Fruit fly (Drosophila melanogaster) whole organism, embryonic: Measurements from ENCODE around the gene CG31176.

ENCODE experiments used
- Ada2b ChIP-seq: fragments of 200-800 bp; sonication (Bioruptor generic); IDR thresholded peaks from 2 replicates; pipeline ENCODE4 v1.3.6; 2022; ENCODE audit warnings: missing biosample characterization, missing genetic modification characterization
- Aef1 ChIP-seq: fragments of 200-800 bp; sonication (Bioruptor generic); IDR thresholded peaks from 3 replicates; pipeline ENCODE4 v1.3.6; 2022; ENCODE audit warnings: missing biosample characterization, missing genetic modification characterization
- Antp ChIP-seq: fragments of 200-800 bp; sonication (Bioruptor generic); optimal IDR thresholded peaks from 3 replicates; lab custom pipeline; 2016; ENCODE audit warnings: missing biosample characterization, missing genetic modification characterization
- CG12744 ChIP-seq: fragments of 200-800 bp; sonication (Bioruptor generic); optimal IDR thresholded peaks from 2 replicates; lab custom pipeline; 2016; ENCODE audit warnings: missing biosample characterization, missing genetic modification characterization
- CG13424 ChIP-seq: fragments of 200-800 bp; sonication (Bioruptor generic); optimal IDR thresholded peaks from 2 replicates; lab custom pipeline; 2019; ENCODE audit warnings: missing biosample characterization, mild to moderate bottlenecking, missing genetic modification characterization, moderate library complexity
- CG14014 ChIP-seq: fragments of 200-800 bp; sonication (Bioruptor generic); IDR thresholded peaks from 2 replicates; pipeline ENCODE4 v1.3.6; 2022; ENCODE audit warnings: missing biosample characterization, missing genetic modification characterization
- CG15269 ChIP-seq: fragments of 200-800 bp; sonication (Bioruptor generic); optimal IDR thresholded peaks from 2 replicates; lab custom pipeline; 2018; ENCODE audit warnings: missing biosample characterization, mild to moderate bottlenecking, missing genetic modification characterization, moderate library complexity
- CG15696 ChIP-seq: fragments of 200-800 bp; sonication (Bioruptor generic); optimal IDR thresholded peaks from 2 replicates; lab custom pipeline; 2019; ENCODE audit warnings: missing biosample characterization, mild to moderate bottlenecking, missing genetic modification characterization, moderate library complexity
- CG16813 ChIP-seq: fragments of 200-800 bp; sonication (Bioruptor generic); IDR thresholded peaks from 3 replicates; pipeline ENCODE4 v1.3.6; 2022; ENCODE audit warnings: missing biosample characterization, missing genetic modification characterization; ENCODE audit not compliant: partially characterized antibody
- CG18599 ChIP-seq: fragments of 200-800 bp; sonication (Bioruptor generic); optimal IDR thresholded peaks from 3 replicates; lab custom pipeline; 2017; ENCODE audit warnings: missing biosample characterization, missing genetic modification characterization, mild to moderate bottlenecking, moderate library complexity, missing genetic modification reagents
- CG2712 ChIP-seq: fragments of 200-800 bp; optimal IDR thresholded peaks from 3 replicates; lab custom pipeline; 2019; ENCODE audit warnings: missing biosample characterization, mild to moderate bottlenecking, missing genetic modification characterization, moderate library complexity
- CG32532 ChIP-seq: fragments of 200-800 bp; sonication (Bioruptor generic); IDR thresholded peaks from 2 replicates; pipeline ENCODE4 v1.3.6; 2022; ENCODE audit warnings: missing biosample characterization, missing genetic modification characterization
- CG32767 ChIP-seq: fragments of 200-800 bp; sonication (Bioruptor generic); IDR thresholded peaks from 2 replicates; pipeline ENCODE4 v1.3.6; 2022; ENCODE audit warnings: missing biosample characterization, missing genetic modification characterization
- CG4282 ChIP-seq: fragments of 200-800 bp; sonication (Bioruptor generic); optimal IDR thresholded peaks from 2 replicates; lab custom pipeline; 2016; ENCODE audit warnings: missing biosample characterization, missing genetic modification characterization
- CG6689 ChIP-seq: fragments of 200-800 bp; sonication (Bioruptor generic); IDR thresholded peaks from 2 replicates; pipeline ENCODE4 v1.3.6; 2022; ENCODE audit warnings: missing biosample characterization, missing genetic modification characterization
- CG6813 ChIP-seq: fragments of 200-800 bp; sonication (Bioruptor generic); optimal IDR thresholded peaks from 2 replicates; lab custom pipeline; 2017; ENCODE audit warnings: missing biosample characterization, missing genetic modification characterization, mild to moderate bottlenecking, moderate library complexity, missing genetic modification reagents
- CG7745 ChIP-seq: fragments of 200-800 bp; sonication (Bioruptor generic); optimal IDR thresholded peaks from 2 replicates; lab custom pipeline; 2018; ENCODE audit warnings: missing biosample characterization, mild to moderate bottlenecking, missing genetic modification characterization, moderate library complexity
- CG7963 ChIP-seq: fragments of 200-800 bp; sonication (Bioruptor generic); IDR thresholded peaks from 3 replicates; pipeline ENCODE4 v1.3.6; 2022; ENCODE audit warnings: missing biosample characterization, missing genetic modification characterization; ENCODE audit not compliant: partially characterized antibody
- CG9215 ChIP-seq: fragments of 200-800 bp; sonication (Bioruptor generic); IDR thresholded peaks from 2 replicates; pipeline ENCODE4 v1.3.6; 2022; ENCODE audit warnings: missing biosample characterization, missing genetic modification characterization
- CG9437 ChIP-seq: fragments of 200-800 bp; sonication (Bioruptor generic); optimal IDR thresholded peaks from 2 replicates; lab custom pipeline; 2018; ENCODE audit warnings: missing biosample characterization, mild to moderate bottlenecking, missing genetic modification characterization
- Dip2 ChIP-seq: fragments of 200-800 bp; sonication (Bioruptor generic); IDR thresholded peaks from 2 replicates; pipeline ENCODE4 v1.3.6; 2022; ENCODE audit warnings: missing biosample characterization, missing genetic modification characterization
- Gug ChIP-seq: fragments of 200-800 bp; sonication (Bioruptor generic); IDR thresholded peaks from 4 replicates; pipeline ENCODE4 v1.3.6; 2022; ENCODE audit warnings: missing biosample characterization, missing genetic modification characterization
- HLH54F ChIP-seq: fragments of 200-800 bp; sonication (Bioruptor generic); optimal IDR thresholded peaks from 3 replicates; lab custom pipeline; 2016; ENCODE audit warnings: missing biosample characterization, missing genetic modification characterization
- Mad ChIP-seq: fragments of 200-800 bp; sonication (Bioruptor generic); optimal IDR thresholded peaks from 2 replicates; lab custom pipeline; 2016; ENCODE audit warnings: missing biosample characterization, missing genetic modification characterization
- Med ChIP-seq: fragments of 200-800 bp; sonication (Bioruptor generic); peaks from one replicate; lab custom pipeline; 2016; ENCODE audit warnings: missing biosample characterization, missing genetic modification characterization, mild to moderate bottlenecking, inconsistent platforms, moderate library complexity
- Mrtf ChIP-seq: fragments of 200-800 bp; sonication (Bioruptor generic); IDR thresholded peaks from 3 replicates; pipeline ENCODE4 v1.3.6; 2022; ENCODE audit warnings: missing biosample characterization, missing genetic modification characterization
- Pdp1 ChIP-seq, 2 experiments: fragments of 200-800 bp; sonication (Bioruptor generic); optimal IDR thresholded peaks; 3 replicates each; lab custom pipeline; 2016; ENCODE audit warnings: missing biosample characterization in 2 of 2, missing genetic modification characterization in 2 of 2, mild to moderate bottlenecking in 1 of 2, moderate library complexity in 1 of 2
- Sry-β ChIP-seq: fragments of 200-800 bp; sonication (Bioruptor generic); optimal IDR thresholded peaks from 2 replicates; lab custom pipeline; 2018; ENCODE audit warnings: missing biosample characterization, mild to moderate bottlenecking, missing genetic modification characterization, moderate library complexity
- amos ChIP-seq: fragments of 200-800 bp; sonication (Bioruptor generic); IDR thresholded peaks from 2 replicates; pipeline ENCODE4 v1.3.6; 2022; ENCODE audit warnings: missing biosample characterization, missing genetic modification characterization; ENCODE audit not compliant: partially characterized antibody
- bcd ChIP-seq: fragments of 200-800 bp; sonication (Bioruptor generic); optimal IDR thresholded peaks from 2 replicates; lab custom pipeline; 2017; ENCODE audit warnings: missing biosample characterization, mild to moderate bottlenecking, missing genetic modification characterization
- ci ChIP-seq: fragments of 200-800 bp; sonication (Bioruptor generic); IDR thresholded peaks from 3 replicates; pipeline ENCODE4 v1.3.6; 2022; ENCODE audit warnings: missing biosample characterization, missing genetic modification characterization
- crp ChIP-seq, 2 experiments: fragments of 200-800 bp; sonication (Bioruptor generic); optimal IDR thresholded peaks; 2 replicates in 1 of 2; 3 replicates in 1 of 2; lab custom pipeline; 2017; ENCODE audit warnings: missing biosample characterization in 2 of 2, missing genetic modification characterization in 2 of 2, mild to moderate bottlenecking in 1 of 2, moderate library complexity in 1 of 2
- dmrt99B ChIP-seq: fragments of 200-800 bp; sonication (Bioruptor generic); optimal IDR thresholded peaks from 2 replicates; lab custom pipeline; 2018; ENCODE audit warnings: missing biosample characterization, mild to moderate bottlenecking, missing genetic modification characterization, moderate library complexity
- ftz-f1 ChIP-seq: fragments of 200-800 bp; sonication (Bioruptor generic); optimal IDR thresholded peaks from 2 replicates; lab custom pipeline; 2016; ENCODE audit warnings: missing biosample characterization, missing genetic modification characterization
- gcm2 ChIP-seq: fragments of 200-800 bp; sonication (Bioruptor generic); optimal IDR thresholded peaks from 2 replicates; lab custom pipeline; 2016; ENCODE audit warnings: missing biosample characterization, missing genetic modification characterization
- gsb ChIP-seq: fragments of 200-800 bp; sonication (Bioruptor generic); IDR thresholded peaks from 2 replicates; pipeline ENCODE4 v1.3.6; 2022; ENCODE audit warnings: missing biosample characterization, missing genetic modification characterization
- hbn ChIP-seq: fragments of 200-800 bp; sonication (Bioruptor generic); IDR thresholded peaks from 2 replicates; pipeline ENCODE4 v1.3.6; 2022; ENCODE audit warnings: missing biosample characterization, missing genetic modification characterization; ENCODE audit not compliant: partially characterized antibody
- inv ChIP-seq: fragments of 200-800 bp; sonication (Bioruptor generic); IDR thresholded peaks from 2 replicates; pipeline ENCODE4 v1.3.6; 2022; ENCODE audit warnings: missing biosample characterization, missing genetic modification characterization; ENCODE audit not compliant: partially characterized antibody
- kah ChIP-seq: fragments of 200-800 bp; sonication (Bioruptor generic); optimal IDR thresholded peaks from 2 replicates; lab custom pipeline; 2018; ENCODE audit warnings: missing biosample characterization, mild to moderate bottlenecking, missing genetic modification characterization
- mld ChIP-seq: fragments of 200-800 bp; sonication (Bioruptor generic); IDR thresholded peaks from 3 replicates; pipeline ENCODE4 v1.3.6; 2022; ENCODE audit warnings: missing biosample characterization, missing genetic modification characterization; ENCODE audit not compliant: partially characterized antibody
- oc ChIP-seq: fragments of 200-800 bp; sonication (Bioruptor generic); optimal IDR thresholded peaks from 2 replicates; lab custom pipeline; 2018; ENCODE audit warnings: missing biosample characterization, mild to moderate bottlenecking, missing genetic modification characterization, moderate library complexity
- peb ChIP-seq: fragments of 200-800 bp; sonication (Bioruptor generic); IDR thresholded peaks from 2 replicates; pipeline ENCODE4 v1.3.6; 2022; ENCODE audit warnings: missing biosample characterization, missing genetic modification characterization
- seq ChIP-seq: fragments of 200-800 bp; sonication (Bioruptor generic); IDR thresholded peaks from 2 replicates; pipeline ENCODE4 v1.3.6; 2022; ENCODE audit warnings: missing biosample characterization, missing genetic modification characterization
- slbo ChIP-seq: fragments of 200-800 bp; sonication (Bioruptor generic); IDR thresholded peaks from 2 replicates; pipeline ENCODE4 v1.3.6; 2022; ENCODE audit warnings: missing biosample characterization, missing genetic modification characterization
- sob ChIP-seq: fragments of 200-800 bp; sonication (Bioruptor generic); IDR thresholded peaks from 2 replicates; pipeline ENCODE4 v1.3.6; 2022; ENCODE audit warnings: missing biosample characterization, missing genetic modification characterization
- sug ChIP-seq: fragments of 200-800 bp; optimal IDR thresholded peaks from 2 replicates; lab custom pipeline; 2019; ENCODE audit warnings: missing biosample characterization, mild to moderate bottlenecking, missing genetic modification characterization, moderate library complexity
- tgo ChIP-seq: fragments of 200-800 bp; sonication (Bioruptor generic); IDR thresholded peaks from 3 replicates; pipeline ENCODE4 v1.3.6; 2022; ENCODE audit warnings: missing biosample characterization, missing genetic modification characterization
- tin ChIP-seq: fragments of 200-800 bp; sonication (Bioruptor generic); optimal IDR thresholded peaks from 3 replicates; lab custom pipeline; 2016; ENCODE audit warnings: missing biosample characterization, missing genetic modification characterization
- toy ChIP-seq: fragments of 200-800 bp; sonication (Bioruptor generic); IDR thresholded peaks from 2 replicates; pipeline ENCODE4 v1.3.6; 2022; ENCODE audit warnings: missing biosample characterization, missing genetic modification characterization
- unc-4 ChIP-seq: fragments of 200-800 bp; sonication (Bioruptor generic); IDR thresholded peaks from 2 replicates; pipeline ENCODE4 v1.3.6; 2022; ENCODE audit warnings: missing biosample characterization, missing genetic modification characterization; ENCODE audit not compliant: partially characterized antibody

The CG31176 gene

DNA sequence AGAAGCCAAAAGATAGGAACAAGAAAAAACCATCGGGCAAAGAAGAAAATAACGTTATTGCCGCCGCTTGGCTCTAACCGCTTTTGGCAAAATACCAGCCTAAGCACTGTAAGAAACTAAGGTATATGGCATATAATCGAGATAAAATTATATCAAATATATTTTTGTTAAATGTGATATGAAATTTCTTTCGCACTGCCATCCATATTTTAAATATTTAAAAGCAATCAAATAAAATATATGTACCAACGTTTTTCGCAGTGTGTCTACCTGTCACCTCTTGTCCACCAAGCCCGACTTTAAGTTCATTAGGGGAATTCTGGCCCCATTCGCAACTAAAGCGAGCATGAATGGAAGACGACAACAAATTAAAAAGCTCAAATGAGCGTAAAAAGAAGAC, 91.7 kb downstream of the CG31176 start (continued):
- TF ChIP-seq CG9215 (peak; percentile 55), CG7745 (tag; lab: Kevin White, UChicago) (no peak), CG18599 (GFP tag; lab: Kevin White, UChicago) (peak; percentile 84), tgo (GFP tag; lab: Robert Waterston, UW) (peak; percentile 70), CG15696 (tag; lab: Kevin White, UChicago) (peak; percentile 1), CG12744 (GFP tag; lab: Kevin White, UChicago) (no peak), Dip2 (GFP tag; lab: Robert Waterston, UW) (no peak), gcm2 (GFP tag; lab: Kevin White, UChicago) (no peak), CG9437 (GFP tag; lab: Kevin White, UChicago) (peak; percentile 46), oc (tag; lab: Kevin White, UChicago) (peak; percentile 56), sug (tag; lab: Kevin White, UChicago) (peak; percentile 30), amos (GFP tag; lab: Robert Waterston, UW) (no peak), Mrtf (GFP tag; lab: Robert Waterston, UW) (0 out of 3 replicates have a peak, but pooled peaks have one; percentile 44), CG16813 (GFP tag; lab: Robert Waterston, UW) (no peak), hbn (no peak), CG15269 (tag; lab: Kevin White, UChicago) (peak; percentile 83), CG14014 (peak; percentile 79), Pdp1 (GFP tag; optimal IDR thresholded peaks at IDR 0.05; lab: Kevin White, UChicago) (peak; percentile 48 to 57), kah (GFP tag; lab: Kevin White, UChicago) (no peak), mld (GFP tag; lab: Robert Waterston, UW) (no peak), CG7963 (no peak), CG4282 (GFP tag; lab: Kevin White, UChicago) (no peak), slbo (peak; percentile 85), unc-4 (GFP tag; lab: Robert Waterston, UW) (no peak), crp (GFP tag; optimal IDR thresholded peaks at IDR 0.05; lab: Kevin White, UChicago) (no peak), Sry-β (no peak), Med (peak; percentile 88), HLH54F (no peak), gsb (GFP tag; lab: Robert Waterston, UW) (0 out of 2 replicates have a peak, but pooled peaks have one; percentile 48), CG6689 (GFP tag; lab: Robert Waterston, UW) (peak; percentile 73), CG13424 (tag; lab: Kevin White, UChicago) (peak; percentile 59), CG2712 (peak; percentile 78), ftz-f1 (GFP tag; lab: Kevin White, UChicago) (no peak), CG32767 (no peak), peb (GFP tag; lab: Robert Waterston, UW) (no peak), Mad (GFP tag; lab: Kevin White, UChicago) (peak; percentile 19), Ada2b (GFP tag; lab: Robert Waterston, UW) (peak; percentile 82), CG32532 (peak; percentile 84), bcd (GFP tag; lab: Kevin White, UChicago) (peak; percentile 60), dmrt99B (tag; lab: Kevin White, UChicago) (peak; percentile 65), sob (GFP tag; lab: Robert Waterston, UW) (peak; percentile 87), tin (peak; percentile 48), Antp (GFP tag; lab: Kevin White, UChicago) (no peak), Gug (peak; percentile 40; the same call in 1 of the 4 replicates), Aef1 (GFP tag; lab: Robert Waterston, UW) (peak; percentile 72), seq (GFP tag; lab: Robert Waterston, UW) (peak; percentile 64; the same call in 1 of the 2 replicates), CG6813 (GFP tag; lab: Kevin White, UChicago) (peak; percentile 56), ci (GFP tag; lab: Robert Waterston, UW) (peak; percentile 63; the same call in 2 of the 3 replicates), inv (no peak), toy (GFP tag; lab: Robert Waterston, UW) (no peak)
